Worm (Caenorhabditis elegans): ENCODE measurements around the gene T28H10.1.

DNA sequence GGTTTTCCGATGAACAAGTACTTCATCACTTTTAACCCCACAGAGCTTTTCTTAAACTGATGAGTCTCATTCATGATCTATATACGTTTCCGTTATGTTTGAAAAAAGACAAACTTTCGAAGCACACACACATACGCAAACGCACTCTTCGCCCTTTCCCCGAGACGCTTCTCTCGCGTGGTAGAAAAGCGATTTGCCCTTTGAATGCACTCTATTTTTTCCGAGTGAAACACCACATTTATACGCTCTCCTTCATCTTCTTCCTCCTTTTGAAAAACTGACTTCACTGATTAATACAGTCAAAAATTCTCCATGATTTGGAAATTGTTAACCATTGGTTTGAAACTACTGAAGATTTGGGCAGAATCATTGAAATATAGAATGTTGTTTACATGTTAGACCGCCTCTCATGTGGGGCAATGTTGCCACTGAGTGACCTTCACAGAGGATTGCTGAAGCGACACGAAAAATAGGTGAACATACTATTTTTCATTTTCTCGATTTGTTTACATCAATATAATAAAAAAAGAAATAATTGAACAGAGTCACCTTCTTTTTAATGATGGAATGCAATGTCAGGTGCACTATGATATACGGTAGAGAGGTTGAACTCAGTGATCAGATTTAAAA is 32.9 kb downstream of the T28H10.1 start:
- TF ChIP-seq lin-11 (tag; optimal IDR thresholded peaks at IDR 0.05): no peak
- TF ChIP-seq ceh-19 (GFP tag; optimal IDR thresholded peaks at IDR 0.05): no peak
